Worm (Caenorhabditis elegans): ENCODE results near the gene C16A11.2.

Gene C16A11.2

ce11 chrII:4222983-4223382, 15.0 kb upstream of the C16A11.2 start, which contains the start of gene C16A11.5:
Gene C16A11.5 (plus strand): TSS chrII:4223305.
- TF ChIP-seq ham-2 (GFP tag; optimal IDR thresholded peaks at IDR 0.05): no peak
- no peak for TF ChIP-seq hlh-1 (tag; optimal IDR thresholded peaks at IDR 0.05)
- TF ChIP-seq ces-1 (GFP tag; optimal IDR thresholded peaks at IDR 0.05): no peak
- TF ChIP-seq nhr-76 (tag; optimal IDR thresholded peaks at IDR 0.05): no peak
- TF ChIP-seq lsy-2 (tag; optimal IDR thresholded peaks at IDR 0.05): no peak
- TF ChIP-seq blmp-1 (tag; optimal IDR thresholded peaks at IDR 0.05): no peak
- no peak for TF ChIP-seq sptf-1 (tag; optimal IDR thresholded peaks at IDR 0.05)
- no peak for TF ChIP-seq bed-3 (GFP tag; optimal IDR thresholded peaks at IDR 0.05)
- no peak for TF ChIP-seq M03D4.4 (tag; optimal IDR thresholded peaks at IDR 0.05)
- TF ChIP-seq nhr-28 (tag; optimal IDR thresholded peaks at IDR 0.05): no peak
- TF ChIP-seq mls-2 (tag; optimal IDR thresholded peaks at IDR 0.05): no peak
- no peak for TF ChIP-seq elt-1 (tag; optimal IDR thresholded peaks at IDR 0.05; ENCODE audit: borderline replicate concordance, insufficient read depth)
- TF ChIP-seq lin-13 (tag; optimal IDR thresholded peaks at IDR 0.05): no peak
- no peak for TF ChIP-seq lin-32 (GFP tag; optimal IDR thresholded peaks at IDR 0.05)
- TF ChIP-seq drap-1 (GFP tag; optimal IDR thresholded peaks at IDR 0.05): no peak
- no peak for TF ChIP-seq unc-62 (GFP tag; optimal IDR thresholded peaks at IDR 0.05)
- no peak for TF ChIP-seq unc-39 (tag; optimal IDR thresholded peaks at IDR 0.05)
- TF ChIP-seq nhr-12 (tag; optimal IDR thresholded peaks at IDR 0.05): no peak
- no peak for TF ChIP-seq ceh-39 (tag; optimal IDR thresholded peaks at IDR 0.05)
- TF ChIP-seq sem-2 (GFP tag; optimal IDR thresholded peaks at IDR 0.05): no peak

- TF ChIP-seq elt-3 (tag; optimal IDR thresholded peaks at IDR 0.05): no peak
- no peak for TF ChIP-seq ceh-43 (GFP tag; optimal IDR thresholded peaks at IDR 0.05)
- TF ChIP-seq zip-8 (tag; optimal IDR thresholded peaks at IDR 0.05): no peak
- no peak for TF ChIP-seq ham-2 (GFP tag; optimal IDR thresholded peaks at IDR 0.05)
Observed at ce11 chrII:4226598-4227096, 11.4 kb upstream of the C16A11.2 start, which contains the start of gene C16A11.4. Gene C16A11.4 (plus strand): TSS chrII:4227046.

DNA sequence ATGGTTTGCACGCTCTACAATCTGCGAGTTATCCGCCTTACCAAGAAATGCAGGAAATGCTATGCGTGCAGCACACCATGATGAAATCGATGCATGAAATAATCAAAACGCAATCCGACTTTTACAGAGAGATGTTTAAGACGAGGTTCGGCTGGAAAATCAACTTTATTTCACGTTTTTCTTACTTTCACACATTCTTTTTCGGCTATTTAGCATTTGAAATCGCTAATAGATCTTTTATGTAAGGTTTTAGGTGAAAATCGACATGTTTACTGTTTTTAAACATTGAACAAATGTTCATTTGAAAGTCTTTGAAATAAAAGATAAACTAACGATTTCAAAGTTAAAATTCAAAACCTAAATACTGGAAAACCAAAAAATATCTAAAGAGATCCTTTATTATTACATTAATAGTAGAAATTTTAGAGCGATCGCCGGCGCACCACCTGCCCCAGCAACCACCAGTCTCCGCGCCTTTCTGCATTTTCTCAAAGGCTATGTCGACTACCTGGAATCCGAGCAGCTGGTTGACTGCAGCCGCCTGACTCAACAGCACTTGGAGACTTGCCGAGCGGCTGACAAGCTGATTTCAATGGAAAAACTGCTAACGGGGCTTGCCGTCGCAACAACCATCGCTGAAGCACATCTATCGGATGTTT, 9.8 kb upstream of the C16A11.2 start:
- TF ChIP-seq hlh-1 (tag; optimal IDR thresholded peaks at IDR 0.05) (no peak), nhr-28 (tag; optimal IDR thresholded peaks at IDR 0.05) (no peak), nhr-12 (tag; optimal IDR thresholded peaks at IDR 0.05) (no peak), elt-3 (tag; optimal IDR thresholded peaks at IDR 0.05) (no peak), mab-5 (tag; optimal IDR thresholded peaks at IDR 0.05) (no peak), lin-13 (tag; optimal IDR thresholded peaks at IDR 0.05) (no peak), pha-4 (tag; optimal IDR thresholded peaks at IDR 0.05) (no peak), elt-1 (tag; optimal IDR thresholded peaks at IDR 0.05; ENCODE audit: borderline replicate concordance, insufficient read depth) (no peak), mep-1 (tag; optimal IDR thresholded peaks at IDR 0.05) (no peak), lin-32 (GFP tag; optimal IDR thresholded peaks at IDR 0.05) (no peak), ceh-83 (GFP tag; optimal IDR thresholded peaks at IDR 0.05) (no peak), unc-62 (GFP tag; optimal IDR thresholded peaks at IDR 0.05) (no peak), M03D4.4 (tag; optimal IDR thresholded peaks at IDR 0.05) (no peak), nhr-237 (tag; optimal IDR thresholded peaks at IDR 0.05) (no peak), ceh-43 (GFP tag; optimal IDR thresholded peaks at IDR 0.05) (no peak), blmp-1 (tag; optimal IDR thresholded peaks at IDR 0.05) (no peak), mls-2 (tag; optimal IDR thresholded peaks at IDR 0.05) (no peak), flh-1 (GFP tag; optimal IDR thresholded peaks at IDR 0.05) (no peak), sptf-1 (tag; optimal IDR thresholded peaks at IDR 0.05) (no peak)

DNA sequence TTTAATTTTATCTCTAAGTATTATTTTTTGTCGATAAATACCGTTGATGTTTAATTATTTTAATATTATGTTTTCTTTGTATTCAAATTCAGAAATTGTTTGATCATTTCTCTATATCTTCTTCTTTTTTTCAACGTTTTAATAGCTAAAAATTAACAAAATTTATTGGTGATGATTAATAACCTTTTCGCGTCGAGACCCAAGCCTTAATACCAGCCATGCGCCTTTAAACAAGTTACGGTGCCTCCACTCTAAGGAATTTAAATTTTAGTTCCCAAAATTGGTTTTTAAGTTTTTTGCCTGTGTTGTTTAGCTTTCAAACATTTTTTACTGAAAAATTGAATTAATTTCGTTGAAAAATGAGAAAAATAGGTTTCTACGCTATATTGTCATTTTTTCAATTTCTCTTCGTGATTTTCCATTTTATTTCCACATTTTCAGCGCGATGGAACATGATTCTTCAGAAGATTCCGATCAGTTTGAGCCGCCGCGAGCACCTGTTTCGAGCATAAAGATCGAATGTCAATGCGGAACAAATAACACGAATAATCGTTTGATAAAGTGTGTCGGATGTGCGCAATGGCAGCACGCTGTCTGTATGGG, 8.8 kb upstream of the C16A11.2 start, which contains the start of gene C16A11.3:
Gene C16A11.3, plus strand, starts transcription at position 440 of the 603 bp plus-strand sequence.
- TF ChIP-seq sem-2 (GFP tag; optimal IDR thresholded peaks at IDR 0.05) (no peak), ham-2 (GFP tag; optimal IDR thresholded peaks at IDR 0.05) (no peak), mls-2 (tag; optimal IDR thresholded peaks at IDR 0.05) (no peak), lin-13 (tag; optimal IDR thresholded peaks at IDR 0.05) (no peak), drap-1 (GFP tag; optimal IDR thresholded peaks at IDR 0.05) (no peak), tbx-8 (GFP tag; optimal IDR thresholded peaks at IDR 0.05) (no peak), ceh-39 (tag; optimal IDR thresholded peaks at IDR 0.05) (no peak), nhr-237 (tag; optimal IDR thresholded peaks at IDR 0.05) (no peak), unc-62 (GFP tag; optimal IDR thresholded peaks at IDR 0.05) (no peak), M03D4.4 (tag; optimal IDR thresholded peaks at IDR 0.05) (no peak), nhr-2 (tag; optimal IDR thresholded peaks at IDR 0.05) (no peak), cnd-1 (tag; optimal IDR thresholded peaks at IDR 0.05) (no peak), blmp-1 (tag; optimal IDR thresholded peaks at IDR 0.05) (no peak), hlh-1 (tag; optimal IDR thresholded peaks at IDR 0.05) (no peak), mep-1 (tag; optimal IDR thresholded peaks at IDR 0.05) (no peak), flh-1 (GFP tag; optimal IDR thresholded peaks at IDR 0.05) (no peak), nhr-76 (tag; optimal IDR thresholded peaks at IDR 0.05) (no peak)
